Worm (Caenorhabditis elegans): Measurements from ENCODE around the gene srsx-15.

- TF ChIP-seq nhr-237 (tag; optimal IDR thresholded peaks at IDR 0.05) = no peak
- no peak for TF ChIP-seq egl-27 (tag; optimal IDR thresholded peaks at IDR 0.05)
- TF ChIP-seq mdl-1 (tag; optimal IDR thresholded peaks at IDR 0.05) = no peak
- TF ChIP-seq zag-1 (tag; optimal IDR thresholded peaks at IDR 0.05) = no peak
- TF ChIP-seq aly-2 (tag; optimal IDR thresholded peaks at IDR 0.05) = no peak
- no peak for TF ChIP-seq nhr-77 (tag; optimal IDR thresholded peaks at IDR 0.05)
- no peak for TF ChIP-seq unc-39 (tag; optimal IDR thresholded peaks at IDR 0.05)
- TF ChIP-seq nhr-11 (tag; optimal IDR thresholded peaks at IDR 0.05) = no peak
- peak; percentile 96 for TF ChIP-seq nfya-1 (tag; optimal IDR thresholded peaks at IDR 0.05; ENCODE audit: insufficient read depth)
- TF ChIP-seq ceh-82 (tag; optimal IDR thresholded peaks at IDR 0.05) = no peak
Observed at ce11 chrIV:5582760-5583159, 40.9 kb downstream of the srsx-15 start.

Data from whole organism, L3 larva.